Worm (Caenorhabditis elegans) whole organism, L4 larva: Measurements from ENCODE around the gene C08F11.3.

Source experiments
- D1046.2 ChIP-seq: fragments of 200-800 bp; sonication (Bioruptor generic); IDR thresholded peaks from 2 replicates; pipeline ENCODE4 v1.3.6; 2022; ENCODE audit warnings: missing genetic modification characterization, missing compliant biosample characterization
- F49E8.2 ChIP-seq: sonication (generic microtip); optimal IDR thresholded peaks from 2 replicates; lab custom pipeline; 2016; ENCODE audit warnings: missing compliant biosample characterization, mild to moderate bottlenecking, missing genetic modification characterization, borderline replicate concordance
- ama-1 ChIP-seq: fragments of 150-350 bp; optimal IDR thresholded peaks from 2 replicates; lab custom pipeline; 2014; ENCODE audit warnings: inconsistent platforms, mixed read lengths
- dmd-6 ChIP-seq: fragments of 200-800 bp; sonication (Bioruptor generic); IDR thresholded peaks from 2 replicates; pipeline ENCODE4 v1.3.6; 2022; ENCODE audit warnings: missing genetic modification reagents, missing genetic modification characterization, missing compliant biosample characterization
- dve-1 ChIP-seq: sonication (generic microtip); optimal IDR thresholded peaks from 2 replicates; lab custom pipeline; 2017; ENCODE audit warnings: antibody characterized with exemption, mild to moderate bottlenecking, missing genetic modification characterization, missing compliant biosample characterization; ENCODE audit not compliant: insufficient read depth
- hif-1 ChIP-seq, 2 experiments: sonication (generic microtip); optimal IDR thresholded peaks; 2 replicates each; lab custom pipeline; 2016 to 2017; ENCODE audit warnings: missing compliant biosample characterization in 2 of 2, missing genetic modification characterization in 2 of 2, missing genetic modification reagents in 2 of 2, missing genotype in 2 of 2, mild to moderate bottlenecking in 1 of 2
- hlh-30 ChIP-seq: sonication (generic microtip); optimal IDR thresholded peaks from 2 replicates; lab custom pipeline; 2017; ENCODE audit warnings: antibody characterized with exemption, mild to moderate bottlenecking, missing genetic modification characterization, missing compliant biosample characterization; ENCODE audit not compliant: insufficient read depth
- lin-13 ChIP-seq: fragments of 150-350 bp; optimal IDR thresholded peaks from 2 replicates; lab custom pipeline; 2014; ENCODE audit warnings: missing biosample characterization, missing genetic modification reagents, missing genetic modification characterization
- mdl-1 ChIP-seq, 2 experiments: fragments of 150-350 bp in 1 of 2; sonication (generic microtip) in 1 of 2; optimal IDR thresholded peaks; 2 replicates each; lab custom pipeline; 2014 to 2017; ENCODE audit warnings: missing biosample characterization in 2 of 2, missing genetic modification characterization in 2 of 2
- skn-1 ChIP-seq: fragments of 150-350 bp; optimal IDR thresholded peaks from 2 replicates; lab custom pipeline; 2014; ENCODE audit warnings: missing biosample characterization, missing genetic modification characterization
- unc-62 ChIP-seq, 3 experiments: fragments of 150-350 bp in 1 of 3; sonication (generic microtip); optimal IDR thresholded peaks in 2 of 3; peaks in 1 of 3; 1 replicate in 1 of 3; 2 replicates in 2 of 3; lab custom pipeline; 2014 to 2017; ENCODE audit warnings: missing biosample characterization in 3 of 3, missing genetic modification characterization in 3 of 3, missing genetic modification reagents in 3 of 3, missing genotype in 1 of 3
- zfp-2 ChIP-seq: sonication (generic microtip); optimal IDR thresholded peaks from 2 replicates; lab custom pipeline; 2016; ENCODE audit warnings: mild to moderate bottlenecking, missing genetic modification characterization, missing compliant biosample characterization

DNA sequence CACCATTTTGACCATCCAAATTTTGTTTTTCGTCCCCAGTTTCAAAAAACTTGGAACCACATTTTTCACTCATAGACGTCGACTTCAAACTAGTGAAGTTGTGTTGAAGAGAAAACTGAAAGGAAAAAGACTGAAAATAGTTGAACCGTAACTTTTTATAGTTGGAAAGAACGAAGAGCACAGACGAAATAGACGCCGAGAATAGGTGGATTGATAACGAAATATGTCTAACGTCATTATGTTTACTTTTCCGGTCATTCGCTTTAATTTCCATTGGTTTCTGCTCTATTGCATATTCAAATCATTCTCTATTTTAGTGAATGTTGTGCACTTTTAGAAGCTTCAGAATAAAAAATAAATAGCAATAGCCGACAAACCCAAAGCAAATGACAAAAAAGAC, 9.5 kb upstream of the C08F11.3 start, which contains the start of gene C08F11.13:
- TF ChIP-seq lin-13 (GFP tag; lab: Kevin White, UChicago) (no peak), dve-1 (peak; percentile 44), unc-62 (GFP tag; optimal IDR thresholded peaks at IDR 0.05 in 1 of 2; lab: Kevin White, UChicago) (peak in 1 of 2 experiments; percentile 54), unc-62 (tag; optimal IDR thresholded peaks at IDR 0.05; lab: Kevin White, UChicago) (no peak), ama-1 (lab: Kevin White, UChicago) (no peak), F49E8.2 (tag; lab: Kevin White, UChicago) (no peak), zfp-2 (tag; lab: Kevin White, UChicago) (no peak), hif-1 (tag; optimal IDR thresholded peaks at IDR 0.05; lab: Kevin White, UChicago) (no peak), skn-1 (no peak), D1046.2 (GFP tag; lab: Robert Waterston, UW) (no peak), hlh-30 (tag; lab: Kevin White, UChicago) (no peak), mdl-1 (tag; optimal IDR thresholded peaks at IDR 0.05; lab: Kevin White, UChicago) (no peak), dmd-6 (GFP tag; lab: Robert Waterston, UW) (no peak)
